Worm (Caenorhabditis elegans) whole organism, young adult: ENCODE measurements around the gene wdr-83.

Experiments used
- B0336.3 ChIP-seq: fragments of 200-800 bp; sonication (Bioruptor generic); IDR thresholded peaks from 2 replicates; pipeline ENCODE4 v1.3.6; 2022; ENCODE audit warnings: missing genetic modification characterization, missing compliant biosample characterization
- F10E7.11 ChIP-seq: sonication (generic microtip); optimal IDR thresholded peaks from 2 replicates; lab custom pipeline; 2017; ENCODE audit warnings: mild to moderate bottlenecking, missing genetic modification characterization, moderate library complexity, missing compliant biosample characterization
- F33H1.4 ChIP-seq: fragments of 200-800 bp; sonication (Bioruptor generic); IDR thresholded peaks from 2 replicates; pipeline ENCODE4 v1.3.6; 2022; ENCODE audit warnings: missing genetic modification reagents, missing genetic modification characterization, missing compliant biosample characterization
- F37B4.10 ChIP-seq: fragments of 200-800 bp; sonication (Bioruptor generic); IDR thresholded peaks from 2 replicates; pipeline ENCODE4 v1.3.6; 2022; ENCODE audit warnings: missing genetic modification characterization, missing compliant biosample characterization
- F49E8.2 ChIP-seq: sonication (generic microtip); optimal IDR thresholded peaks from 3 replicates; lab custom pipeline; 2017; ENCODE audit warnings: missing genetic modification characterization, mild to moderate bottlenecking, missing compliant biosample characterization, antibody characterized with exemption, moderate library complexity; ENCODE audit not compliant: insufficient read depth
- K11D2.4 ChIP-seq: fragments of 200-800 bp; sonication (Bioruptor generic); IDR thresholded peaks from 2 replicates; pipeline ENCODE4 v1.3.6; 2022; ENCODE audit warnings: missing genetic modification reagents, missing genetic modification characterization, missing compliant biosample characterization
- T07F8.4 ChIP-seq: sonication (generic microtip); optimal IDR thresholded peaks from 2 replicates; lab custom pipeline; 2016; ENCODE audit warnings: mild to moderate bottlenecking, missing genetic modification characterization, moderate library complexity, missing compliant biosample characterization
- Y56A3A.18 ChIP-seq: fragments of 200-800 bp; sonication (Bioruptor generic); IDR thresholded peaks from 2 replicates; pipeline ENCODE4 v1.3.6; 2022; ENCODE audit warnings: missing genetic modification reagents, missing genetic modification characterization, missing compliant biosample characterization
- ama-1 ChIP-seq, 3 experiments: fragments of 150-350 bp in 1 of 3; sonication (generic microtip) in 2 of 3; optimal IDR thresholded peaks; 2 replicates each; lab custom pipeline; 2014 to 2018; ENCODE audit warnings: missing biosample characterization in 2 of 3, missing genetic modification characterization in 2 of 3, missing genetic modification reagents in 2 of 3
- aptf-3 ChIP-seq: fragments of 200-800 bp; sonication (Bioruptor generic); IDR thresholded peaks from 2 replicates; pipeline ENCODE4 v1.3.6; 2022; ENCODE audit warnings: missing genetic modification characterization, missing compliant biosample characterization
- attf-5 ChIP-seq: fragments of 200-800 bp; sonication (Bioruptor generic); optimal IDR thresholded peaks from 2 replicates; lab custom pipeline; 2018; ENCODE audit warnings: mild to moderate bottlenecking, missing genetic modification characterization, missing compliant biosample characterization
- attf-6 ChIP-seq: fragments of 200-800 bp; sonication (Bioruptor generic); IDR thresholded peaks from 2 replicates; pipeline ENCODE4 v1.3.6; 2022; ENCODE audit warnings: missing genetic modification reagents, missing genetic modification characterization, missing compliant biosample characterization
- bed-1 ChIP-seq: fragments of 200-800 bp; sonication (Bioruptor generic); IDR thresholded peaks from 2 replicates; pipeline ENCODE4 v1.3.6; 2022; ENCODE audit warnings: missing genetic modification reagents, missing genetic modification characterization, missing compliant biosample characterization
- ceh-27 ChIP-seq: fragments of 200-800 bp; sonication (Bioruptor generic); optimal IDR thresholded peaks from 2 replicates; lab custom pipeline; 2018; ENCODE audit warnings: mild to moderate bottlenecking, missing genetic modification characterization, moderate library complexity, missing compliant biosample characterization
- ceh-79 ChIP-seq: sonication (generic microtip); optimal IDR thresholded peaks from 2 replicates; lab custom pipeline; 2017; ENCODE audit warnings: mild to moderate bottlenecking, missing genetic modification characterization, missing compliant biosample characterization
- dpl-1 ChIP-seq: fragments of 150-350 bp; optimal IDR thresholded peaks from 2 replicates; lab custom pipeline; 2014; ENCODE audit warnings: missing biosample characterization, missing genetic modification reagents, missing genetic modification characterization
- egl-18 ChIP-seq: fragments of 200-800 bp; sonication (Bioruptor generic); IDR thresholded peaks from 2 replicates; pipeline ENCODE4 v1.3.6; 2022; ENCODE audit warnings: missing genetic modification reagents, missing genetic modification characterization, missing compliant biosample characterization
- egl-44 ChIP-seq: fragments of 200-800 bp; sonication (Bioruptor generic); IDR thresholded peaks from 2 replicates; pipeline ENCODE4 v1.3.6; 2022; ENCODE audit warnings: missing genetic modification reagents, missing genetic modification characterization, missing compliant biosample characterization
- him-1 ChIP-seq: sonication (generic microtip); optimal IDR thresholded peaks from 2 replicates; lab custom pipeline; 2016; ENCODE audit warnings: missing genotype, missing genetic modification reagents, missing genetic modification characterization, missing compliant biosample characterization
- hlh-12 ChIP-seq: sonication (generic microtip); optimal IDR thresholded peaks from 2 replicates; lab custom pipeline; 2016; ENCODE audit warnings: missing genetic modification characterization, missing compliant biosample characterization
- lag-1 ChIP-seq: fragments of 200-800 bp; sonication (Bioruptor generic); IDR thresholded peaks from 2 replicates; pipeline ENCODE4 v1.3.6; 2022; ENCODE audit warnings: missing genetic modification reagents, missing genetic modification characterization, missing compliant biosample characterization
- let-607 ChIP-seq, 2 experiments: fragments of 200-800 bp in 1 of 2; sonication (Bioruptor generic) in 1 of 2; sonication (generic microtip) in 1 of 2; optimal IDR thresholded peaks; 2 replicates each; lab custom pipeline; 2016 to 2018; ENCODE audit warnings: mild to moderate bottlenecking in 2 of 2, missing compliant biosample characterization in 2 of 2, missing genetic modification characterization in 2 of 2, moderate library complexity in 2 of 2, missing genotype in 1 of 2
- madf-8 ChIP-seq: fragments of 200-800 bp; sonication (Bioruptor generic); conservative IDR thresholded peaks from 2 replicates; pipeline ENCODE4 v1.3.6; 2022; ENCODE audit warnings: missing genetic modification reagents, missing genetic modification characterization, missing compliant biosample characterization
- mcd-1 ChIP-seq: fragments of 200-800 bp; sonication (Bioruptor generic); IDR thresholded peaks from 2 replicates; pipeline ENCODE4 v1.3.6; 2022; ENCODE audit warnings: missing genetic modification reagents, missing genetic modification characterization, missing compliant biosample characterization
- mel-28 ChIP-seq: sonication (generic microtip); optimal IDR thresholded peaks from 2 replicates; lab custom pipeline; 2016; ENCODE audit warnings: borderline replicate concordance, mild to moderate bottlenecking, missing genetic modification characterization, missing compliant biosample characterization
- nfyb-1 ChIP-seq: fragments of 200-800 bp; sonication (Bioruptor generic); IDR thresholded peaks from 2 replicates; pipeline ENCODE4 v1.3.6; 2022; ENCODE audit warnings: missing genetic modification reagents, missing genetic modification characterization, missing compliant biosample characterization
- rpc-1 ChIP-seq, 2 experiments: fragments of 150-350 bp in 1 of 2; sonication (generic microtip) in 1 of 2; optimal IDR thresholded peaks; 2 replicates each; lab custom pipeline; 2014 to 2018; ENCODE audit warnings: missing biosample characterization in 1 of 2, missing genetic modification characterization in 1 of 2, missing genetic modification reagents in 1 of 2, missing genotype in 1 of 2
- snpc-1.3 ChIP-seq: sonication (generic microtip); optimal IDR thresholded peaks from 2 replicates; lab custom pipeline; 2017; ENCODE audit warnings: missing genetic modification characterization, mild to moderate bottlenecking, missing compliant biosample characterization, antibody characterized with exemption, moderate library complexity, missing genotype, missing genetic modification reagents; ENCODE audit not compliant: insufficient read depth
- snpc-3.4 ChIP-seq: sonication (generic microtip); optimal IDR thresholded peaks from 2 replicates; lab custom pipeline; 2017; ENCODE audit warnings: missing genetic modification characterization, mild to moderate bottlenecking, missing compliant biosample characterization, antibody characterized with exemption, moderate library complexity, missing genotype, missing genetic modification reagents
- snpc-4 ChIP-seq, 5 experiments: fragments of 150-350 bp in 1 of 5; sonication (generic microtip) in 4 of 5; optimal IDR thresholded peaks; 2 replicates each; lab custom pipeline; 2014 to 2018; ENCODE audit warnings: missing genetic modification characterization in 5 of 5, missing biosample characterization in 3 of 5, antibody characterized with exemption in 2 of 5, mild to moderate bottlenecking in 2 of 5, missing compliant biosample characterization in 2 of 5, missing genotype in 2 of 5, moderate library complexity in 2 of 5, missing genetic modification reagents in 1 of 5
- unc-130 ChIP-seq: sonication (generic microtip); optimal IDR thresholded peaks from 2 replicates; lab custom pipeline; 2016; ENCODE audit warnings: missing genetic modification reagents, missing genetic modification characterization, missing compliant biosample characterization
- xnd-1 ChIP-seq: sonication (generic microtip); optimal IDR thresholded peaks from 2 replicates; lab custom pipeline; 2016; ENCODE audit warnings: missing genotype, missing genetic modification reagents, missing genetic modification characterization, missing compliant biosample characterization
- ztf-18 ChIP-seq: sonication (generic microtip); optimal IDR thresholded peaks from 2 replicates; lab custom pipeline; 2016; ENCODE audit warnings: missing genotype, mild to moderate bottlenecking, missing genetic modification characterization, missing compliant biosample characterization

wdr-83 gene

DNA sequence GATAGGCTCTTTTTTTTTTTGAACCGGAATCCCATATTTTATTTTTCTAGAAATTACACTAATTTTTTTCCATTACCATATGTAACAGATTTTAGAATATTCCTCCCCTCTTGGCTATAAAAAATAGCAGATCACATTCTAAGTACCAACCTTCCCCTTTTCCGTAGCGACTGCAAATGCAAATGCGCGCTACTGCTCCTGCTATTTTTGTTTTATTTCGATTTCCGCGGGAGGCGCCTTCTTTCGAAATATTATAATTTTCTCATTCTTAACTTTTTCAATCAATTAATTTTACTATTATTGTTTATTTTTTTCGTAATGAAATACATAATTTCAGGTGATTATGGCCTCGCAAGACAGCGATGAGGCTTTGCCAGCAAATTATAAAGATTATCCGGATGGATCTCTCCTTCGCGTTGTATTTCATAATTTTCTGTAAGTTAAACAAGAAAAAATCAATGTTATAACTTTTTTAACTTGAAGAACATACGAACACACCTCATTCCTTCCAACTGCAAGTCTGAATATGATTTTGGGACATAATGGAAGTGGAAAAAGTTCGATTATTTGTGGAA, 30.4 kb upstream of the wdr-83 start, which contains the start of gene smc-5 (continued):
- no peak for TF ChIP-seq T07F8.4
- peak; percentile 80 for TF ChIP-seq madf-8
- TF ChIP-seq snpc-1.3 (tag; lab: Kevin White, UChicago): peak; percentile 28
- peak; percentile 18 for TF ChIP-seq snpc-4 (GFP tag; optimal IDR thresholded peaks at IDR 0.05; lab: Kevin White, UChicago)
- peak in 3 of 4 experiments; percentile 66 to 84 (median 68) for TF ChIP-seq snpc-4 (tag; optimal IDR thresholded peaks at IDR 0.05; lab: Kevin White, UChicago)
- TF ChIP-seq attf-5 (GFP tag; lab: Kevin White, UChicago): peak; percentile 79
- TF ChIP-seq mel-28 (tag; lab: Kevin White, UChicago): no peak
- no peak for TF ChIP-seq F37B4.10 (GFP tag; lab: Robert Waterston, UW)
- TF ChIP-seq dpl-1 (GFP tag; lab: Kevin White, UChicago): peak; percentile 84
- peak; percentile 68 for TF ChIP-seq F33H1.4 (GFP tag; lab: Robert Waterston, UW)
- TF ChIP-seq ceh-27 (GFP tag; lab: Kevin White, UChicago): peak; percentile 54

DNA sequence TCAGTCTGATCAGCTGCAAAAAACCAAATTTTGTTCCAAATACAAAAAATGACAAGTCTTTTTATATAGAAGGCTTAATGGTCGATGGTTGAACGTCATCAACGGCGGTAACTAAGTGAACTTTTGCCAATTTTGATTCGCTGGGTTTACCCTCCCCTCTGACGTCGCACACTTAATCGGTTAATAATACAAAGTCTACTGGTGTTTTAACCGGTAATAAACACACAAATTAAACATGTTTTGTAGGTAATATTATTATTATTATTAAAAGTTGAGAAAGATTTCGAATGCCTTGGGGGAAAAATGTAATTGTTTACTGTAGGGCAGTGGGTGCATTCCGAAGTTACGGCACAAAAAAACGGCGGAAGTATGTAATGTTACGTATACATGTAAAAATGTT, 29.2 kb upstream of the wdr-83 start, which contains the start of gene pho-12:
TSS of gene pho-12 (minus strand) at position 101 of the 400 bp plus-strand sequence.
- TF ChIP-seq lag-1 (GFP tag; lab: Robert Waterston, UW): no peak
- no peak for TF ChIP-seq nfyb-1 (GFP tag; lab: Robert Waterston, UW)
- no peak for TF ChIP-seq Y56A3A.18
- no peak for TF ChIP-seq egl-44 (GFP tag; lab: Robert Waterston, UW)
- no peak for TF ChIP-seq ceh-79
- no peak for TF ChIP-seq bed-1 (GFP tag; lab: Robert Waterston, UW)
- TF ChIP-seq mcd-1 (GFP tag; lab: Robert Waterston, UW): no peak
- no peak for TF ChIP-seq B0336.3 (GFP tag; lab: Robert Waterston, UW)
- TF ChIP-seq xnd-1 (tag; lab: Kevin White, UChicago): no peak
- no peak for TF ChIP-seq ztf-18 (tag; lab: Kevin White, UChicago)
- no peak for TF ChIP-seq ama-1 (optimal IDR thresholded peaks at IDR 0.05; lab: Kevin White, UChicago)
- no peak for TF ChIP-seq ama-1 (GFP tag; optimal IDR thresholded peaks at IDR 0.05; lab: Kevin White, UChicago)
- no peak for TF ChIP-seq rpc-1 (optimal IDR thresholded peaks at IDR 0.05; lab: Kevin White, UChicago)
- TF ChIP-seq rpc-1 (tag; optimal IDR thresholded peaks at IDR 0.05; lab: Kevin White, UChicago): no peak
- TF ChIP-seq K11D2.4: no peak
- TF ChIP-seq let-607 (tag; optimal IDR thresholded peaks at IDR 0.05; lab: Kevin White, UChicago): no peak
- no peak for TF ChIP-seq T07F8.4
- no peak for TF ChIP-seq him-1 (tag; lab: Kevin White, UChicago)
- TF ChIP-seq F33H1.4 (GFP tag; lab: Robert Waterston, UW): no peak
- no peak for TF ChIP-seq F10E7.11
- TF ChIP-seq hlh-12 (tag; lab: Kevin White, UChicago): no peak

DNA sequence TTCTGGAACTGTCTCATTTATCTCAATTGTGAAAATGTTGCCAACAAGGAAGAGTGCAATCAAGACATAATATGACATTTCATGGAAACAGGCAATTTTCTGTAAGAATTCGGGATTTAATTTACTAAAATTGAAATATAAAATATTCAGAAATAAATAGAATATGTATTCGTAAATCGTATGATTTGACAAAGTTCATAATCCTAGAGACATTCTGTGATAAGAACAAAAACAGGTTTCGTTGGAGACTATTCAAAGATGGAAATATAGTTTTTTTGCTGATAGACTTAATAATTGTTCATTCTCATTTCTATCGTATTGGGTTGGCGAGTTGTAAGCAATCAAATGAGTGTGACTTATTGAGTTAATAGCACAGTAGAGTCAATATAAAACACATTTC, 26.5 kb upstream of the wdr-83 start, which contains the start of gene C27A2.12:
TSS of gene C27A2.12 (minus strand) at position 101 of the 400 bp plus-strand sequence.
- TF ChIP-seq aptf-3: no peak
- TF ChIP-seq attf-6 (GFP tag; lab: Robert Waterston, UW): no peak
- no peak for TF ChIP-seq F37B4.10 (GFP tag; lab: Robert Waterston, UW)
- TF ChIP-seq egl-18: no peak
- no peak for TF ChIP-seq F49E8.2 (tag; lab: Kevin White, UChicago)
- no peak for TF ChIP-seq snpc-3.4 (tag; lab: Kevin White, UChicago)
- TF ChIP-seq unc-130 (GFP tag; lab: Kevin White, UChicago): no peak
